Fruit fly (Drosophila melanogaster) whole organism, embryonic: Measurements from ENCODE around the gene MTF-1.

Experiments used
- Ada2b ChIP-seq: fragments of 200-800 bp; sonication (Bioruptor generic); IDR thresholded peaks from 2 replicates; pipeline ENCODE4 v1.3.6; 2022; ENCODE audit warnings: missing biosample characterization, missing genetic modification characterization
- Adf1 ChIP-seq: fragments of 200-800 bp; sonication (Bioruptor generic); IDR thresholded peaks from 2 replicates; pipeline ENCODE4 v1.3.6; 2022; ENCODE audit warnings: missing biosample characterization, missing genetic modification characterization
- B-H2 ChIP-seq: fragments of 200-800 bp; sonication (Bioruptor generic); optimal IDR thresholded peaks from 2 replicates; lab custom pipeline; 2018; ENCODE audit warnings: missing biosample characterization, mild to moderate bottlenecking, missing genetic modification characterization
- BEAF-32 ChIP-seq: fragments of 200-800 bp; sonication (Bioruptor generic); optimal IDR thresholded peaks from 3 replicates; lab custom pipeline; 2017; ENCODE audit warnings: missing biosample characterization, missing genetic modification characterization, mild to moderate bottlenecking, moderate library complexity, missing genetic modification reagents
- Bdp1 ChIP-seq: fragments of 200-800 bp; sonication (Bioruptor generic); optimal IDR thresholded peaks from 3 replicates; lab custom pipeline; 2016; ENCODE audit warnings: missing biosample characterization, missing genetic modification characterization
- CG10209 ChIP-seq: fragments of 200-800 bp; sonication (Bioruptor generic); optimal IDR thresholded peaks from 3 replicates; lab custom pipeline; 2017; ENCODE audit warnings: missing biosample characterization, mild to moderate bottlenecking, missing genetic modification characterization, missing genetic modification reagents
- CG10543 ChIP-seq: fragments of 200-800 bp; sonication (Bioruptor generic); optimal IDR thresholded peaks from 3 replicates; lab custom pipeline; 2017; ENCODE audit warnings: missing biosample characterization, mild to moderate bottlenecking, missing genetic modification characterization, moderate library complexity
- CG10565 ChIP-seq: fragments of 200-800 bp; sonication (Bioruptor generic); optimal IDR thresholded peaks from 3 replicates; lab custom pipeline; 2016; ENCODE audit warnings: missing biosample characterization, mild to moderate bottlenecking, missing genetic modification characterization
- CG10654 ChIP-seq: fragments of 200-800 bp; sonication (Bioruptor generic); optimal IDR thresholded peaks from 2 replicates; lab custom pipeline; 2016; ENCODE audit warnings: missing biosample characterization, missing genetic modification characterization
- CG11093 ChIP-seq: fragments of 200-800 bp; sonication (Bioruptor generic); IDR thresholded peaks from 3 replicates; pipeline ENCODE4 v1.3.6; 2022; ENCODE audit warnings: missing biosample characterization, missing genetic modification characterization
- CG11456 ChIP-seq: fragments of 200-800 bp; sonication (Bioruptor generic); IDR thresholded peaks from 3 replicates; pipeline ENCODE4 v1.3.6; 2022; ENCODE audit warnings: missing biosample characterization, missing genetic modification characterization
- CG11504 ChIP-seq: fragments of 200-800 bp; sonication (Bioruptor generic); optimal IDR thresholded peaks from 3 replicates; lab custom pipeline; 2019; ENCODE audit warnings: missing biosample characterization, mild to moderate bottlenecking, missing genetic modification characterization, moderate library complexity
- CG11560 ChIP-seq: fragments of 200-800 bp; sonication (Bioruptor generic); IDR thresholded peaks from 3 replicates; pipeline ENCODE4 v1.3.6; 2022; ENCODE audit warnings: missing biosample characterization, missing genetic modification characterization
- CG12769 ChIP-seq: fragments of 200-800 bp; sonication (Bioruptor generic); optimal IDR thresholded peaks from 2 replicates; lab custom pipeline; 2019; ENCODE audit warnings: missing biosample characterization, mild to moderate bottlenecking, missing genetic modification characterization, moderate library complexity
- CG13775 ChIP-seq: fragments of 200-800 bp; sonication (Bioruptor generic); optimal IDR thresholded peaks from 3 replicates; lab custom pipeline; 2017; ENCODE audit warnings: missing biosample characterization, mild to moderate bottlenecking, missing genetic modification characterization
- CG14667 ChIP-seq: fragments of 200-800 bp; sonication (Bioruptor generic); IDR thresholded peaks from 2 replicates; pipeline ENCODE4 v1.3.6; 2022; ENCODE audit warnings: missing biosample characterization, missing genetic modification characterization
- CG17359 ChIP-seq: fragments of 200-800 bp; sonication (Bioruptor generic); optimal IDR thresholded peaks from 3 replicates; lab custom pipeline; 2018; ENCODE audit warnings: missing biosample characterization, mild to moderate bottlenecking, missing genetic modification characterization, moderate library complexity
- CG18599 ChIP-seq: fragments of 200-800 bp; sonication (Bioruptor generic); optimal IDR thresholded peaks from 3 replicates; lab custom pipeline; 2017; ENCODE audit warnings: missing biosample characterization, missing genetic modification characterization, mild to moderate bottlenecking, moderate library complexity, missing genetic modification reagents
- CG3065 ChIP-seq: fragments of 200-800 bp; sonication (Bioruptor generic); optimal IDR thresholded peaks from 2 replicates; lab custom pipeline; 2016; ENCODE audit warnings: missing biosample characterization, missing genetic modification characterization
- CG31224 ChIP-seq: fragments of 200-800 bp; sonication (Bioruptor generic); IDR thresholded peaks from 2 replicates; pipeline ENCODE4 v1.3.6; 2022; ENCODE audit warnings: missing biosample characterization, missing genetic modification characterization
- CG34376 ChIP-seq: fragments of 200-800 bp; sonication (Bioruptor generic); optimal IDR thresholded peaks from 2 replicates; lab custom pipeline; 2018; ENCODE audit warnings: missing biosample characterization, mild to moderate bottlenecking, missing genetic modification characterization
- CG4617 ChIP-seq: fragments of 200-800 bp; sonication (Bioruptor generic); optimal IDR thresholded peaks from 3 replicates; lab custom pipeline; 2016; ENCODE audit warnings: missing biosample characterization, missing genetic modification characterization, borderline replicate concordance
- CG6765 ChIP-seq: fragments of 200-800 bp; sonication (Bioruptor generic); optimal IDR thresholded peaks from 3 replicates; lab custom pipeline; 2017; ENCODE audit warnings: missing biosample characterization, mild to moderate bottlenecking, missing genetic modification characterization
- CG6813 ChIP-seq: fragments of 200-800 bp; sonication (Bioruptor generic); optimal IDR thresholded peaks from 2 replicates; lab custom pipeline; 2017; ENCODE audit warnings: missing biosample characterization, missing genetic modification characterization, mild to moderate bottlenecking, moderate library complexity, missing genetic modification reagents
- CG7745 ChIP-seq: fragments of 200-800 bp; sonication (Bioruptor generic); optimal IDR thresholded peaks from 2 replicates; lab custom pipeline; 2018; ENCODE audit warnings: missing biosample characterization, mild to moderate bottlenecking, missing genetic modification characterization, moderate library complexity
- CG9932 ChIP-seq: fragments of 200-800 bp; sonication (Bioruptor generic); IDR thresholded peaks from 2 replicates; pipeline ENCODE4 v1.3.6; 2022; ENCODE audit warnings: missing biosample characterization, missing genetic modification characterization
- CTCF ChIP-seq: fragments of 200-800 bp; sonication (Bioruptor generic); optimal IDR thresholded peaks from 2 replicates; lab custom pipeline; 2017; ENCODE audit warnings: missing biosample characterization, mild to moderate bottlenecking, missing genetic modification characterization, moderate library complexity
- CrebB ChIP-seq: fragments of 200-800 bp; sonication (Bioruptor generic); optimal IDR thresholded peaks from 3 replicates; lab custom pipeline; 2018; ENCODE audit warnings: missing biosample characterization, mild to moderate bottlenecking, missing genetic modification characterization
- D19B ChIP-seq: fragments of 200-800 bp; sonication (Bioruptor generic); optimal IDR thresholded peaks from 2 replicates; lab custom pipeline; 2017; ENCODE audit warnings: missing biosample characterization, mild to moderate bottlenecking, missing genetic modification characterization
- Dek ChIP-seq: fragments of 200-800 bp; sonication (Bioruptor generic); optimal IDR thresholded peaks from 3 replicates; lab custom pipeline; 2019; ENCODE audit warnings: missing biosample characterization, mild to moderate bottlenecking, missing genetic modification characterization, moderate library complexity
- Dip2 ChIP-seq: fragments of 200-800 bp; sonication (Bioruptor generic); IDR thresholded peaks from 2 replicates; pipeline ENCODE4 v1.3.6; 2022; ENCODE audit warnings: missing biosample characterization, missing genetic modification characterization
- Hand ChIP-seq: fragments of 200-800 bp; sonication (Bioruptor generic); optimal IDR thresholded peaks from 2 replicates; lab custom pipeline; 2017; ENCODE audit warnings: mild to moderate bottlenecking, missing biosample characterization, missing genetic modification reagents, missing genetic modification characterization
- HmgZ ChIP-seq: fragments of 200-800 bp; sonication (Bioruptor generic); optimal IDR thresholded peaks from 2 replicates; lab custom pipeline; 2018; ENCODE audit warnings: missing biosample characterization, mild to moderate bottlenecking, missing genetic modification characterization
- Nf-YA ChIP-seq: fragments of 200-800 bp; sonication (Bioruptor generic); IDR thresholded peaks from 2 replicates; pipeline ENCODE4 v1.3.6; 2022; ENCODE audit warnings: missing biosample characterization, missing genetic modification characterization
- NfI ChIP-seq: fragments of 200-800 bp; sonication (Bioruptor generic); optimal IDR thresholded peaks from 3 replicates; lab custom pipeline; 2018; ENCODE audit warnings: missing biosample characterization, mild to moderate bottlenecking, missing genetic modification characterization, moderate library complexity
- Sox102F ChIP-seq: fragments of 200-800 bp; sonication (Bioruptor generic); optimal IDR thresholded peaks from 2 replicates; lab custom pipeline; 2018; ENCODE audit warnings: missing biosample characterization, mild to moderate bottlenecking, missing genetic modification characterization, moderate library complexity
- ase ChIP-seq: fragments of 200-800 bp; sonication (Bioruptor generic); IDR thresholded peaks from 3 replicates; pipeline ENCODE4 v1.3.6; 2022; ENCODE audit warnings: missing biosample characterization, missing genetic modification characterization
- crol ChIP-seq: fragments of 200-800 bp; sonication (Bioruptor generic); IDR thresholded peaks from 2 replicates; pipeline ENCODE4 v1.3.6; 2022; ENCODE audit warnings: missing biosample characterization, missing genetic modification characterization
- fd3F ChIP-seq: fragments of 200-800 bp; sonication (Bioruptor generic); optimal IDR thresholded peaks from 2 replicates; lab custom pipeline; 2018; ENCODE audit warnings: missing biosample characterization, mild to moderate bottlenecking, missing genetic modification characterization, moderate library complexity
- grn ChIP-seq: fragments of 200-800 bp; sonication (Bioruptor generic); optimal IDR thresholded peaks from 3 replicates; lab custom pipeline; 2017; ENCODE audit warnings: missing biosample characterization, missing genetic modification characterization
- hth ChIP-seq: fragments of >200 bp; optimal IDR thresholded peaks from 2 replicates; lab custom pipeline; 2017; ENCODE audit warnings: inconsistent platforms
- rib ChIP-seq: fragments of 200-800 bp; sonication (Bioruptor generic); IDR thresholded peaks from 2 replicates; pipeline ENCODE4 v1.3.6; 2022; ENCODE audit warnings: missing biosample characterization, missing genetic modification characterization
- sd ChIP-seq: fragments of 200-800 bp; sonication (Bioruptor generic); optimal IDR thresholded peaks from 3 replicates; lab custom pipeline; 2018; ENCODE audit warnings: missing biosample characterization, mild to moderate bottlenecking, missing genetic modification characterization, moderate library complexity
- sim ChIP-seq: fragments of 200-800 bp; sonication (Bioruptor generic); IDR thresholded peaks from 2 replicates; pipeline ENCODE4 v1.3.6; 2022; ENCODE audit warnings: missing biosample characterization, missing genetic modification characterization
- sima ChIP-seq: fragments of 200-800 bp; sonication (Bioruptor generic); optimal IDR thresholded peaks from 2 replicates; lab custom pipeline; 2016; ENCODE audit warnings: missing biosample characterization, missing genetic modification characterization
- sna ChIP-seq: fragments of 200-800 bp; sonication (Bioruptor generic); IDR thresholded peaks from 2 replicates; pipeline ENCODE4 v1.3.6; 2022; ENCODE audit warnings: missing biosample characterization, missing genetic modification characterization; ENCODE audit not compliant: partially characterized antibody
- sr ChIP-seq: fragments of 200-800 bp; sonication (Bioruptor generic); IDR thresholded peaks from 3 replicates; pipeline ENCODE4 v1.3.6; 2022; ENCODE audit warnings: missing biosample characterization, missing genetic modification characterization
- stwl ChIP-seq: fragments of 200-800 bp; sonication (Bioruptor generic); optimal IDR thresholded peaks from 3 replicates; lab custom pipeline; 2018; ENCODE audit warnings: missing biosample characterization, mild to moderate bottlenecking, missing genetic modification characterization, moderate library complexity

MTF-1 gene

DNA sequence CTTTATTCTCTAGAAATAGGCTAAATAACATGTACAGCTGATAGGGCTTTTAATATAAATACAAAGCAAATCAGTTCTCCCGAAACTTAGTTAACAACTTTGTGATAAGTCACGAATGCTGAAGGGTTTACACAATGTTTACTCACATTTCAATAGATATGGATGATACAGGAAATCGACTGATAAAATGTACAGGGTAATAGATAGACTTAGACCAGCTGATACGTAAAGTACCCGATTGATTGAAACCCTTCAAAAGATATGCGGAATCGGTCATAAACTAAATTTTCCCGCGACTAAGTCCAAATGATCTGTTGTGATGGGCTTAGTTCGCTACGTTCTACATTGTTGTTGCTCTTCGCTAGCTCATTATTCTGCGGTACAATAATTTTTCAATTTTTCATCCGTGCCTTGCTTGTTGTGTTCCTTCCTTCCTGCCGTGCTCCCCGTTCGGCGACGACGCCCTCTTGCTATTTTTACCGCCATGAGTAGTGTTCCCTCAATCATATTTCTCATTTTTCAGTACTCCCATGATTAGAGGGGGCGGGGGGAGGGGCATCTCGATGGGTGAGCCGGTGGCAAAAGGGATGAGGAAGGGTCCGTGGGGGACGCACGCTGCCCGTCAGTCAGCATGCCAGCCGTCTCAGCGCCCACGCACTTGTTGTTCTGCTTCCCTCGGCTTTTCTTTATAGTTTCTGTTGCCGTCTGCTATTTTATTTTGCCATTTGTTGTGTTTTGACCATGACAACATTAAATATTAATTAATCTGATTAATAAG lies 2.9 kb downstream of the MTF-1 start (continued):
- TF ChIP-seq B-H2: no peak
- peak; percentile 98 for TF ChIP-seq CG12769 (tag; lab: Kevin White, UChicago)
- no peak for TF ChIP-seq Ada2b (GFP tag; lab: Robert Waterston, UW)
- TF ChIP-seq sima (GFP tag; lab: Kevin White, UChicago): no peak
- TF ChIP-seq HmgZ (tag; lab: Kevin White, UChicago): no peak
- no peak for TF ChIP-seq D19B (GFP tag; lab: Kevin White, UChicago)
- TF ChIP-seq Hand (GFP tag; lab: Kevin White, UChicago): no peak
- peak; percentile 48; the same call in 1 of the 2 replicates for TF ChIP-seq rib (GFP tag; lab: Robert Waterston, UW)
- no peak for TF ChIP-seq ase (GFP tag; lab: Robert Waterston, UW)
- no peak for TF ChIP-seq NfI (GFP tag; lab: Kevin White, UChicago)
- TF ChIP-seq CG10565: no peak
- no peak for TF ChIP-seq sim
- TF ChIP-seq CG13775 (GFP tag; lab: Kevin White, UChicago): no peak
- no peak for TF ChIP-seq stwl (tag; lab: Kevin White, UChicago)
- 0 out of 2 replicates have a peak, but pooled peaks have one; percentile 7 for TF ChIP-seq CG9932 (GFP tag; lab: Robert Waterston, UW)
- TF ChIP-seq Adf1 (GFP tag; lab: Robert Waterston, UW): peak; percentile 12; the same call in 1 of the 2 replicates
- TF ChIP-seq CG10543 (GFP tag; lab: Kevin White, UChicago): peak; percentile 88
- TF ChIP-seq CG10654 (GFP tag; lab: Kevin White, UChicago): no peak
- no peak for TF ChIP-seq CG4617 (GFP tag; lab: Kevin White, UChicago)
- no peak for TF ChIP-seq Bdp1 (GFP tag; lab: Kevin White, UChicago)
- TF ChIP-seq sr: peak; percentile 98
- peak; percentile 82 for TF ChIP-seq sd (tag; lab: Kevin White, UChicago)
- no peak for TF ChIP-seq CG7745 (tag; lab: Kevin White, UChicago)
- TF ChIP-seq CG3065: no peak
- TF ChIP-seq CG34376 (GFP tag; lab: Kevin White, UChicago): peak; percentile 51
- no peak for TF ChIP-seq sna (GFP tag; lab: Robert Waterston, UW)
- TF ChIP-seq CG6765 (GFP tag; lab: Kevin White, UChicago): no peak
- no peak for TF ChIP-seq CTCF (GFP tag; lab: Kevin White, UChicago)
- peak; percentile 97 for TF ChIP-seq crol (GFP tag; lab: Robert Waterston, UW)
- TF ChIP-seq CG11093 (GFP tag; lab: Robert Waterston, UW): no peak
- TF ChIP-seq grn (GFP tag; lab: Kevin White, UChicago): peak; percentile 72
- TF ChIP-seq CG18599 (GFP tag; lab: Kevin White, UChicago): no peak
- TF ChIP-seq hth (lab: Kevin White, UChicago): no peak
- TF ChIP-seq CrebB (tag; lab: Kevin White, UChicago): no peak
- TF ChIP-seq CG11560: no peak
- TF ChIP-seq BEAF-32: no peak
- no peak for TF ChIP-seq CG10209
- no peak for TF ChIP-seq fd3F (GFP tag; lab: Kevin White, UChicago)
- peak; percentile 47; the same call in 1 of the 3 replicates for TF ChIP-seq CG11456 (GFP tag; lab: Robert Waterston, UW)
- TF ChIP-seq Dip2 (GFP tag; lab: Robert Waterston, UW): no peak
- no peak for TF ChIP-seq CG6813 (GFP tag; lab: Kevin White, UChicago)
- no peak for TF ChIP-seq CG17359 (tag; lab: Kevin White, UChicago)
- no peak for TF ChIP-seq CG14667 (GFP tag; lab: Robert Waterston, UW)
- no peak for TF ChIP-seq CG11504 (tag; lab: Kevin White, UChicago)
- no peak for TF ChIP-seq Nf-YA
- no peak for TF ChIP-seq Sox102F
- no peak for TF ChIP-seq Dek
- TF ChIP-seq CG31224 (GFP tag; lab: Robert Waterston, UW): 0 out of 2 replicates have a peak, but pooled peaks have one; percentile 5
